Worm (Caenorhabditis elegans) whole organism, L4 larva: ENCODE results near the gene clec-43.

Source experiments
- F10B5.3 ChIP-seq: sonication (generic microtip); optimal IDR thresholded peaks from 2 replicates; lab custom pipeline; 2016; ENCODE audit warnings: mild to moderate bottlenecking, missing genetic modification characterization, missing compliant biosample characterization
- ama-1 ChIP-seq: fragments of 150-350 bp; optimal IDR thresholded peaks from 2 replicates; lab custom pipeline; 2014; ENCODE audit warnings: inconsistent platforms, mixed read lengths
- ceh-28 ChIP-seq: fragments of 150-350 bp; optimal IDR thresholded peaks from 2 replicates; lab custom pipeline; 2014; ENCODE audit warnings: missing biosample characterization, missing genetic modification reagents, missing genetic modification characterization
- cey-2 ChIP-seq: sonication (generic microtip); optimal IDR thresholded peaks from 3 replicates; lab custom pipeline; 2017; ENCODE audit warnings: missing genetic modification characterization, mild to moderate bottlenecking, missing compliant biosample characterization, antibody characterized with exemption, borderline replicate concordance; ENCODE audit not compliant: insufficient read depth
- egl-27 ChIP-seq: sonication (generic microtip); optimal IDR thresholded peaks from 3 replicates; lab custom pipeline; 2017; ENCODE audit warnings: missing biosample characterization, missing genetic modification reagents, missing genetic modification characterization
- nhr-11 ChIP-seq: fragments of 150-350 bp; optimal IDR thresholded peaks from 2 replicates; lab custom pipeline; 2014; ENCODE audit warnings: missing biosample characterization, missing genetic modification characterization
- skn-1 ChIP-seq: fragments of 150-350 bp; optimal IDR thresholded peaks from 2 replicates; lab custom pipeline; 2014; ENCODE audit warnings: missing biosample characterization, missing genetic modification characterization
- snpc-4 ChIP-seq: fragments of 150-350 bp; optimal IDR thresholded peaks from 2 replicates; lab custom pipeline; 2014; ENCODE audit warnings: missing biosample characterization, missing genetic modification characterization
- zag-1 ChIP-seq: fragments of 150-350 bp; optimal IDR thresholded peaks from 2 replicates; lab custom pipeline; 2014; ENCODE audit warnings: missing biosample characterization, missing genetic modification characterization

ce11 chrII:982842-983241 lies 39.0 kb downstream of the clec-43 start, which contains the start of gene srh-274:
- TF ChIP-seq cey-2 (tag; lab: Kevin White, UChicago) (no peak), ama-1 (lab: Kevin White, UChicago) (no peak), egl-27 (tag; lab: Kevin White, UChicago) (no peak), skn-1 (tag; lab: Kevin White, UChicago) (no peak), nhr-11 (no peak), snpc-4 (no peak), zag-1 (tag; lab: Kevin White, UChicago) (no peak), ceh-28 (no peak), F10B5.3 (no peak)
